In genomic region chr3R:10664942-10665341, dm6 we compare ENCODE assay signal across 1 fruit fly cellular context.
TF ChIP-seq lines count a peak whose summit lies in the region.

No protein-coding gene starts in this region.

TF ChIP-seq in whole organism, embryonic, 481 proteins besides CTCF, POLR2A, EP300 and RAD21 (continued from another document):
- peak; percentile 15 for TF ChIP-seq CG11723 (GFP tag; optimal IDR thresholded peaks at IDR 0.05; lab: Kevin White, UChicago)
- peak; percentile 52 for TF ChIP-seq Xbp1 (GFP tag; optimal IDR thresholded peaks at IDR 0.05; lab: Kevin White, UChicago)
- peak; percentile 82 for TF ChIP-seq CG12071 (GFP tag; optimal IDR thresholded peaks at IDR 0.05; lab: Kevin White, UChicago)
- TF ChIP-seq grau (tag; optimal IDR thresholded peaks at IDR 0.05; lab: Kevin White, UChicago), result peak; percentile 47
- no peak for TF ChIP-seq slou (GFP tag; optimal IDR thresholded peaks at IDR 0.05; lab: Kevin White, UChicago)
- TF ChIP-seq Sry-δ (GFP tag; optimal IDR thresholded peaks at IDR 0.05; lab: Kevin White, UChicago), result peak; percentile 1
- peak; percentile 72 for TF ChIP-seq CG1603 (tag; optimal IDR thresholded peaks at IDR 0.05; lab: Kevin White, UChicago)
- no peak for TF ChIP-seq pho (GFP tag; optimal IDR thresholded peaks at IDR 0.05; lab: Kevin White, UChicago)
- 0 out of 2 replicates have a peak, but pooled peaks have one; percentile 47 for TF ChIP-seq sens-2 (GFP tag; IDR thresholded peaks at IDR 0.05; lab: Robert Waterston, UW)
- TF ChIP-seq run (tag; optimal IDR thresholded peaks at IDR 0.05; lab: Kevin White, UChicago), result peak; percentile 16
- TF ChIP-seq CG2678 (tag; optimal IDR thresholded peaks at IDR 0.05; lab: Kevin White, UChicago), result peak; percentile 37
- peak; percentile 47 for TF ChIP-seq Asciz (GFP tag; optimal IDR thresholded peaks at IDR 0.05; lab: Kevin White, UChicago)
